Fruit fly (Drosophila melanogaster): Measurements from ENCODE around the gene Ance-3.

The Ance-3 gene

DNA sequence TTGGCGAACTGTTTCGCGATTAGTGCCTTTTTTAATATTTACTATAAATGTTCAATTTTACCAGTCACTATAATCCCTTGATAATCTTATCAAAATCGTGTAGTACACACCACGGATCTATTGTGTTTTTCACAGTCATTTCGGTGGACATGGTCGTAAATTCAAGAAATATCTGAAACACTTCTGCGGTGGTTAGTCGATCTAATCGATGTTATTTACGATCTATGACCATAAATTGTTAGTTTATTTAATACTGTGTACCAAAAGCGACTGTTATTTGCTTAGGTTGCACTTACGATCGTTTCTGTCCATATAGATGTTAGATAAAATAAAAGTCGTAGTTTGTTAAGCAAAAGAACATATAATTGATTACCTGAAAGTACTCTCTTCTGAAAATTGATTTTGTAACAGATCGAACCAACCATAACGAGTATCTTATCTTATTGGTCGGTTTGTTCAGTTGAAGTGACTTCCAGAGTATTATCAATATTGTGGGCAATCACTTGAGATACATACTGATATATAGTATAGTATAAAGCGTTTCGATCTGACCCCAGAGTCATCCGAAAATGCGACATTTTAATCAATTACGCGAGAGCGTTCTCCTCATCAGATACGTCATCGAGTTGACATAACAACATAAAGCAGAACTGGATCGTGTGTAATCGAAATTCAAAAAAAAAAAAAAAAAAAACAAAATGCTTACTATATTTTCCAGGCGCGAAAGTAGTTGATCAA is 8.5 kb upstream of the Ance-3 start (continued):
- no peak for TF ChIP-seq ab (GFP tag; optimal IDR thresholded peaks at IDR 0.05)
- TF ChIP-seq exex (tag; optimal IDR thresholded peaks at IDR 0.05), result peak; percentile 88
- peak; percentile 66 for TF ChIP-seq run (tag; optimal IDR thresholded peaks at IDR 0.05)
- TF ChIP-seq wdn (GFP tag; IDR thresholded peaks at IDR 0.05), result no peak
- TF ChIP-seq CG13424 (tag; optimal IDR thresholded peaks at IDR 0.05), result no peak
- TF ChIP-seq dmrt11E (tag; optimal IDR thresholded peaks at IDR 0.05), result peak; percentile 34
- TF ChIP-seq prd (optimal IDR thresholded peaks at IDR 0.05), result no peak
- TF ChIP-seq prd (GFP tag; IDR thresholded peaks at IDR 0.05), result no peak
- TF ChIP-seq CG8281 (tag; optimal IDR thresholded peaks at IDR 0.05), result no peak
- no peak for TF ChIP-seq Bteb2 (GFP tag; optimal IDR thresholded peaks at IDR 0.05)
- peak; percentile 43 for TF ChIP-seq sens (GFP tag)
- TF ChIP-seq CG9876 (GFP tag; optimal IDR thresholded peaks at IDR 0.05), result no peak
- TF ChIP-seq stwl (tag; optimal IDR thresholded peaks at IDR 0.05), result no peak
- no peak for TF ChIP-seq danr (GFP tag; IDR thresholded peaks at IDR 0.05)
- no peak for TF ChIP-seq HLHmδ (GFP tag; optimal IDR thresholded peaks at IDR 0.05)
- TF ChIP-seq Sin3A (optimal IDR thresholded peaks at IDR 0.05), result no peak
- TF ChIP-seq CG31224 (GFP tag; IDR thresholded peaks at IDR 0.05), result no peak
- no peak for TF ChIP-seq sens-2 (GFP tag; IDR thresholded peaks at IDR 0.05)
- no peak for TF ChIP-seq dm (GFP tag; optimal IDR thresholded peaks at IDR 0.05)
- no peak for TF ChIP-seq CG1832 (GFP tag; optimal IDR thresholded peaks at IDR 0.05)
- no peak for TF ChIP-seq Neu2 (GFP tag; optimal IDR thresholded peaks at IDR 0.05; ENCODE audit: borderline replicate concordance)
- peak; percentile 38 for TF ChIP-seq CG33557 (GFP tag; optimal IDR thresholded peaks at IDR 0.05)
- TF ChIP-seq CG31388 (GFP tag; optimal IDR thresholded peaks at IDR 0.05), result no peak
- no peak for TF ChIP-seq CG15011 (GFP tag; optimal IDR thresholded peaks at IDR 0.05)
- TF ChIP-seq Hr3 (GFP tag; optimal IDR thresholded peaks at IDR 0.05), result no peak
- no peak for TF ChIP-seq odd (GFP tag; optimal IDR thresholded peaks at IDR 0.05)
- no peak for TF ChIP-seq Ssrp (tag; optimal IDR thresholded peaks at IDR 0.05)
- no peak for TF ChIP-seq tin (GFP tag; optimal IDR thresholded peaks at IDR 0.05)
- no peak for TF ChIP-seq CG8944 (GFP tag; optimal IDR thresholded peaks at IDR 0.05)
- no peak for TF ChIP-seq Vsx1 (GFP tag; optimal IDR thresholded peaks at IDR 0.05)
- TF ChIP-seq sd (tag; optimal IDR thresholded peaks at IDR 0.05), result peak; percentile 84
- TF ChIP-seq Ada2b (GFP tag; IDR thresholded peaks at IDR 0.05), result no peak
- no peak for TF ChIP-seq CG13123 (GFP tag; optimal IDR thresholded peaks at IDR 0.05)
- no peak for TF ChIP-seq fd102C (GFP tag; optimal IDR thresholded peaks at IDR 0.05)
- no peak for TF ChIP-seq CTCF (GFP tag; optimal IDR thresholded peaks at IDR 0.05)
- no peak for TF ChIP-seq yki (optimal IDR thresholded peaks at IDR 0.05)
- no peak for TF ChIP-seq ftz-f1 (GFP tag; optimal IDR thresholded peaks at IDR 0.05)
- TF ChIP-seq pum (GFP tag; optimal IDR thresholded peaks at IDR 0.05), result no peak
- TF ChIP-seq E2f1 (GFP tag; IDR thresholded peaks at IDR 0.05), result no peak
- TF ChIP-seq lilli (GFP tag; optimal IDR thresholded peaks at IDR 0.05), result no peak
- no peak for TF ChIP-seq CG1647 (GFP tag; optimal IDR thresholded peaks at IDR 0.05)
- TF ChIP-seq CG1603 (tag; optimal IDR thresholded peaks at IDR 0.05), result no peak
- TF ChIP-seq CG1792 (GFP tag; optimal IDR thresholded peaks at IDR 0.05), result no peak
- no peak for TF ChIP-seq CG18619 (GFP tag; optimal IDR thresholded peaks at IDR 0.05)
- no peak for TF ChIP-seq Gug (GFP tag; IDR thresholded peaks at IDR 0.05)
- no peak for TF ChIP-seq Hmx (GFP tag; optimal IDR thresholded peaks at IDR 0.05)
- peak; percentile 60 for TF ChIP-seq grn (GFP tag; optimal IDR thresholded peaks at IDR 0.05)
- no peak for TF ChIP-seq CG17359 (tag; optimal IDR thresholded peaks at IDR 0.05)
- TF ChIP-seq CG6654 (GFP tag; optimal IDR thresholded peaks at IDR 0.05), result no peak
- peak; percentile 68 for TF ChIP-seq CG15601 (tag; optimal IDR thresholded peaks at IDR 0.05)
- no peak for TF ChIP-seq Hr51 (GFP tag; optimal IDR thresholded peaks at IDR 0.05)
- TF ChIP-seq CG30431 (GFP tag; optimal IDR thresholded peaks at IDR 0.05), result no peak

All from whole organism, embryonic.